Worm (Caenorhabditis elegans): ENCODE results near the gene gpd-1.

gpd-1 gene

DNA sequence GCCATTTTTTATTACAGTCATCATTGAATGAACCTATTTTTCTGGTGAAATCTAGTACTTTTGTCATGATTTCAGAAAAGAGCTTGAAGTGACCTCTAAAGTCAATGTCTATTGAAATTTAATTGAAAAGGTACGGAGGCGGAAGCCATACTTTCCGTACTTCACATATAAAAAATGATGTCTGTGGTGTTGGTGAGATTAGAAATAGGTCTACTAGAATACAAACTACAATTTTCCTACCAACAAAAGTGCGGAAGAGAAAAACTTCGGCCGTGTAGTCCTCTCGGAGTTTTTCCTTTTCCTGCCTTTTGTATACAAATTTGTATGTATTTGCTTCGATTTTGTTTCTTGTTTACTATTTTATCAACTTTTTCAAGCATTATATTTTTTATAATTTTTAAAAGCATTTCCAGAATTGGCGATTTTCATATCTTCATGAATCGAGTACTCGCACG, 1.4 kb downstream of the gpd-1 start, which contains the start of gene T09F3.4 (continued):
- TF ChIP-seq Y53G8AR.9 (GFP tag; conservative IDR thresholded peaks at IDR 0.05) = 0 out of 2 replicates have a peak, but pooled peaks have one; percentile 73
- TF ChIP-seq cebp-2 (GFP tag; IDR thresholded peaks at IDR 0.05) = no peak
- no peak for TF ChIP-seq T07F8.4 (tag; optimal IDR thresholded peaks at IDR 0.05)
- TF ChIP-seq egl-44 (GFP tag; IDR thresholded peaks at IDR 0.05) = 0 out of 2 replicates have a peak, but pooled peaks have one; percentile 8
- TF ChIP-seq chd-7 (tag; optimal IDR thresholded peaks at IDR 0.05) = no peak
- TF ChIP-seq dpff-1 (tag; optimal IDR thresholded peaks at IDR 0.05) = no peak
- TF ChIP-seq attf-6 (GFP tag; IDR thresholded peaks at IDR 0.05) = peak; percentile 63
- TF ChIP-seq efl-1 (GFP tag; optimal IDR thresholded peaks at IDR 0.05) = peak; percentile 46
- TF ChIP-seq madf-8 (GFP tag; conservative IDR thresholded peaks at IDR 0.05) = peak; percentile 58
- TF ChIP-seq C06A6.2 (GFP tag; conservative IDR thresholded peaks at IDR 0.05) = no peak
- TF ChIP-seq him-1 (tag; optimal IDR thresholded peaks at IDR 0.05) = no peak
- TF ChIP-seq let-607 (tag; optimal IDR thresholded peaks at IDR 0.05) = no peak
- TF ChIP-seq ceh-79 (tag; optimal IDR thresholded peaks at IDR 0.05) = no peak
- no peak for TF ChIP-seq mxl-1 (tag; optimal IDR thresholded peaks at IDR 0.05)
- peak; percentile 86 for TF ChIP-seq B0336.3 (GFP tag; IDR thresholded peaks at IDR 0.05)
- peak; percentile 56 for TF ChIP-seq tlf-1 (GFP tag; optimal IDR thresholded peaks at IDR 0.05)
- no peak for TF ChIP-seq F52B5.7 (tag; optimal IDR thresholded peaks at IDR 0.05)
- TF ChIP-seq F22D6.2 (tag; optimal IDR thresholded peaks at IDR 0.05) = no peak
- no peak for TF ChIP-seq egrh-3 (GFP tag; IDR thresholded peaks at IDR 0.05)
- TF ChIP-seq akir-1 (GFP tag; optimal IDR thresholded peaks at IDR 0.05) = no peak
- peak; percentile 10 for TF ChIP-seq attf-5 (GFP tag; optimal IDR thresholded peaks at IDR 0.05)
- TF ChIP-seq Y56A3A.18 (GFP tag; IDR thresholded peaks at IDR 0.05) = no peak
- TF ChIP-seq bed-1 (GFP tag; IDR thresholded peaks at IDR 0.05) = no peak
- TF ChIP-seq ztf-25 (GFP tag; IDR thresholded peaks at IDR 0.05) = 0 out of 2 replicates have a peak, but pooled peaks have one; percentile 56
- TF ChIP-seq aptf-2 (GFP tag; conservative IDR thresholded peaks at IDR 0.05) = no peak
- TF ChIP-seq snpc-4 (GFP tag; optimal IDR thresholded peaks at IDR 0.05) = peak; percentile 33
- TF ChIP-seq snpc-4 (tag; optimal IDR thresholded peaks at IDR 0.05) = peak in 2 of 4 experiments; percentile 15 to 19
- no peak for TF ChIP-seq B0261.1 (tag; optimal IDR thresholded peaks at IDR 0.05)
- TF ChIP-seq unc-62 (GFP tag; optimal IDR thresholded peaks at IDR 0.05) = no peak
- no peak for TF ChIP-seq nhr-179 (tag; optimal IDR thresholded peaks at IDR 0.05)
- 0 out of 2 replicates have a peak, but pooled peaks have one; percentile 30 for TF ChIP-seq Y79H2A.3 (GFP tag; conservative IDR thresholded peaks at IDR 0.05)
- TF ChIP-seq lin-54 (GFP tag; optimal IDR thresholded peaks at IDR 0.05) = peak; percentile 63
- TF ChIP-seq snpc-1.3 (tag; optimal IDR thresholded peaks at IDR 0.05; ENCODE audit: insufficient read depth) = no peak
- no peak for TF ChIP-seq snpc-1.1 (tag; optimal IDR thresholded peaks at IDR 0.05; ENCODE audit: insufficient read depth)
- no peak for TF ChIP-seq pbrm-1 (GFP tag; IDR thresholded peaks at IDR 0.05)
- TF ChIP-seq ets-4 (GFP tag; optimal IDR thresholded peaks at IDR 0.05) = no peak
- TF ChIP-seq ztf-28 (GFP tag; IDR thresholded peaks at IDR 0.05) = no peak
- TF ChIP-seq T26A5.8 (tag; optimal IDR thresholded peaks at IDR 0.05) = no peak
- peak; percentile 83 for TF ChIP-seq madf-3 (GFP tag; IDR thresholded peaks at IDR 0.05)
- TF ChIP-seq B0019.2 (GFP tag; conservative IDR thresholded peaks at IDR 0.05) = 0 out of 2 replicates have a peak, but pooled peaks have one; percentile 53
- no peak for TF ChIP-seq cebp-1 (GFP tag; IDR thresholded peaks at IDR 0.05)
- peak; percentile 53 for TF ChIP-seq cebp-1 (tag; optimal IDR thresholded peaks at IDR 0.05)
- TF ChIP-seq Y95B8A.8 (GFP tag; IDR thresholded peaks at IDR 0.05) = 0 out of 2 replicates have a peak, but pooled peaks have one; percentile 18
- TF ChIP-seq ztf-3 (GFP tag; optimal IDR thresholded peaks at IDR 0.05) = no peak
- no peak for TF ChIP-seq lag-1 (GFP tag; IDR thresholded peaks at IDR 0.05)
- TF ChIP-seq C17E4.6 (GFP tag; IDR thresholded peaks at IDR 0.05) = no peak
- TF ChIP-seq athp-1 (tag; optimal IDR thresholded peaks at IDR 0.05) = peak; percentile 61
- TF ChIP-seq F57A8.1 (GFP tag; optimal IDR thresholded peaks at IDR 0.05) = no peak
- peak; percentile 81 for TF ChIP-seq D2030.7 (GFP tag; IDR thresholded peaks at IDR 0.05)
